Worm (Caenorhabditis elegans): Measurements from ENCODE around the gene fbxa-104.

Gene fbxa-104

ce11 chrV:15423601-15424000 lies at the start of gene fbxa-104:
fbxa-104 (minus strand) TSS chrV:15423683.
- TF ChIP-seq rcor-1 (GFP tag; IDR thresholded peaks at IDR 0.05) (no peak), K12H6.12 (tag; optimal IDR thresholded peaks at IDR 0.05) (no peak)

DNA sequence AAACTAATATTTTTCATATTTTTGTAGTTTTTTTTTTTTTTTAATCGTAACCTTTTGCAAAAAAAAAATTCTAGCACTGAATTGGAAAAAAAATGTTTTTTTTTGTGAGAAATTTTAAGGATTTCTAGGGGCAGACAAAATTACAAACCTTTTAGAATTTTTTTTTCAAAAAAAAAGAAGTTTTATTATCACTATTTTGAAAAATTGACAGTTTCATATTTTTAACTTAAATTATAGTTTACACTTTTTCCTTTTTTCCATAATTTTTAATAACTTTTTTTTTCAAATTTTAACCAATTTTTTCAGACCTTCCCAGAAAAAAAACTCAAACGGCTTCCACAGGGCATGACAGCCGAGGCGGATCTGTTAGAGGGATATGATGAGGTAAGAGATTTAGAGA lies 47.5 kb upstream of the fbxa-104 start, which contains the start of gene dpf-1:
Gene dpf-1 (plus strand): TSS at position 301 of the 400 bp plus-strand sequence.
- TF ChIP-seq athp-1 (tag; optimal IDR thresholded peaks at IDR 0.05), result no peak
- no peak for TF ChIP-seq ZK185.1 (tag; optimal IDR thresholded peaks at IDR 0.05; ENCODE audit: poor library complexity, severe bottlenecking)
- no peak for TF ChIP-seq akir-1 (GFP tag; optimal IDR thresholded peaks at IDR 0.05)
- no peak for TF ChIP-seq aptf-3 (GFP tag; IDR thresholded peaks at IDR 0.05)
- TF ChIP-seq egl-44 (GFP tag; IDR thresholded peaks at IDR 0.05), result no peak
- TF ChIP-seq hrde-1 (tag; optimal IDR thresholded peaks at IDR 0.05; ENCODE audit: borderline replicate concordance), result no peak
- TF ChIP-seq him-1 (tag; optimal IDR thresholded peaks at IDR 0.05), result no peak
- TF ChIP-seq egrh-3 (GFP tag; IDR thresholded peaks at IDR 0.05), result no peak

DNA sequence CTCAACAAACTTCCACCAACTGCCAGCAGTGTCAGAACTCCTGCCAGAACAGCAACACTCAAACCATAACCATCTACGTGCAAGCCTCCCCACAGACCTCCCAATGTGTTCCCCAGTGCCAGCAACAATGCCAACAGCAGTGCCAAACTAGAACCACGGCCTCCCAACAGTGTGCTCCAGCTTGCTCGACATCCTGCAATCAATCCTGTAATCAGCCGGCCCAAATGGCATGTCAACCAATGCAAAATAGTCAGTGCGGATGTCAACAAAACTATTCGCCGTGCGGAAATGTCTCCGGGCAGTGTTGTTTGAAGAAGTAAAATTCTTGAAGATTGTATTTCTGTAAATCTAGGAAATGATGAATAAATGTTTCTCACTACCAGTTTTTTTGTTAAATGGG lies 43.2 kb upstream of the fbxa-104 start:
- no peak for TF ChIP-seq dpl-1 (GFP tag; optimal IDR thresholded peaks at IDR 0.05)
- TF ChIP-seq let-526 (GFP tag; IDR thresholded peaks at IDR 0.05), result no peak
- TF ChIP-seq lin-26 (GFP tag; IDR thresholded peaks at IDR 0.05), result no peak
- no peak for TF ChIP-seq ceh-79 (tag; optimal IDR thresholded peaks at IDR 0.05)
- TF ChIP-seq gei-17 (GFP tag; optimal IDR thresholded peaks at IDR 0.05), result no peak
- TF ChIP-seq dox-1 (GFP tag; IDR thresholded peaks at IDR 0.05), result no peak
- TF ChIP-seq T26A5.8 (tag; optimal IDR thresholded peaks at IDR 0.05), result no peak

DNA sequence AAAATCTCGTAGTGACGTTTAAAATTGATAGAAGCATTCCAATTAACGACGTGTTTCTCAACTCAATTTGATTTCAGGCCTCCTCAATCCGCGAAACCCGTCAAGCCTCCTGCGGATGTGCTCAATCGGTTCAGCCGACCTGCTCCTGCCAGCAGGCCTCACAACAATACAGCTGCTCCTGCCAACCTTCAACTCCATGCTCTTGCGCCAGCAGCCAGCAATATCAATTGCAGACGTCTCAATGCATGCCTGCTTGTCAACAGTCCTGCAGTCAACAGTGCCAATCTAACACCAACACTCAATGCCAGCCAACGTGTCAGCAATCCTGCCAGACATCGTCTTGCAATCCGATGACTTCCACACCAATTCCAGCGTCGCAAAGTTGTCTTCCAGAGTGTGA lies 42.5 kb upstream of the fbxa-104 start:
- TF ChIP-seq zfh-2 (GFP tag; conservative IDR thresholded peaks at IDR 0.05) (peak; percentile 62), rcor-1 (GFP tag; IDR thresholded peaks at IDR 0.05) (no peak), F39B2.1 (GFP tag; IDR thresholded peaks at IDR 0.05) (no peak), F57C9.4 (tag; optimal IDR thresholded peaks at IDR 0.05) (no peak), F57A8.1 (GFP tag; optimal IDR thresholded peaks at IDR 0.05) (no peak), ama-1 (optimal IDR thresholded peaks at IDR 0.05) (no peak), ama-1 (GFP tag; optimal IDR thresholded peaks at IDR 0.05) (no peak)

DNA sequence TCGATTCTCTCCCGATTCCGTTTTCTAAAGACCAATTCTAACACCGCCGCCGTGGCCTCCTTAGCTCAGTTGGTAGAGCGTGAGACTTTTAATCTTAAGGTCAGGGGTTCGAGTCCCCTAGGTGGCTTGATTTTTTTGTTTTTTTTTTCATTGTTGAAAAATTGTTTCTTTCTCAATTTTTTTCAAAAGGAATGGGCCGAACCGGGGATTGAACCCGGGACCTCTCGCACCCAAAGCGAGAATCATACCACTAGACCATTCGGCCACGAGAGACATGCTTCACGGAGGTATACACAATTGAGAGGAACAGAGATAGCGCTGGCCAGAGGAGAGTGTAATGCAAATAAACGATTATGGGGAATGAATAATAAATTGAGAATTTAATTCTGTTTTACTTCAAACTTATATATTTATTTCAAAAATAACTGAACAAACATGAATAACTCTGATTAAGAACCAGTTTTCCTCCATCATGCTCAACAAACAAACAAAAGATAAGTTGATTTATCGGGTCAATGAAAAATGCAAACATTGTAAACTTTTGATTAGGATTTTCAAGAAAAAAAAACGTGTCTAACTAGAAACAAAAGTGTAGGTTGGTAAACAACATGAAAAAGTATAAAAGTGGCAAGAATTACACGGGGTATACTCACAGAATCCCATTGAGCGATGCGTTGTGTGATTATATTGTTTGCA lies 41.7 kb upstream of the fbxa-104 start, which contains the start of gene pqn-71:
Gene pqn-71 (plus strand): TSS at position 646 of the 696 bp plus-strand sequence.
- TF ChIP-seq K11D2.4 (GFP tag; IDR thresholded peaks at IDR 0.05) (peak; percentile 93), B0019.2 (GFP tag; conservative IDR thresholded peaks at IDR 0.05) (peak; percentile 41; the same call in 1 of the 2 replicates), lag-1 (GFP tag; IDR thresholded peaks at IDR 0.05) (no peak), egrh-3 (GFP tag; IDR thresholded peaks at IDR 0.05) (no peak), nfya-2 (GFP tag; IDR thresholded peaks at IDR 0.05) (no peak), ama-1 (optimal IDR thresholded peaks at IDR 0.05) (no peak), ama-1 (GFP tag; optimal IDR thresholded peaks at IDR 0.05) (peak; percentile 89 to 90), F49E8.2 (tag; optimal IDR thresholded peaks at IDR 0.05; ENCODE audit: insufficient read depth) (peak; percentile 56), K12H6.12 (tag; optimal IDR thresholded peaks at IDR 0.05) (peak; percentile 81), mel-28 (tag; optimal IDR thresholded peaks at IDR 0.05; ENCODE audit: borderline replicate concordance) (peak; percentile 38), C06A6.2 (GFP tag; conservative IDR thresholded peaks at IDR 0.05) (peak; percentile 82), Y79H2A.3 (GFP tag; conservative IDR thresholded peaks at IDR 0.05) (0 out of 2 replicates have a peak, but pooled peaks have one; percentile 52), nfyb-1 (GFP tag; IDR thresholded peaks at IDR 0.05) (peak; percentile 96), Y53F4B.3 (GFP tag; IDR thresholded peaks at IDR 0.05) (peak; percentile 80; the same call in 1 of the 2 replicates), zfh-2 (GFP tag; conservative IDR thresholded peaks at IDR 0.05) (peak; percentile 80; the same call in 1 of the 2 replicates), F22D6.2 (tag; optimal IDR thresholded peaks at IDR 0.05) (peak; percentile 85), mcd-1 (GFP tag; IDR thresholded peaks at IDR 0.05) (peak; percentile 86), ceh-79 (tag; optimal IDR thresholded peaks at IDR 0.05) (peak; percentile 88), ceh-58 (GFP tag; IDR thresholded peaks at IDR 0.05) (peak; percentile 89; the same call in 1 of the 2 replicates), lir-1 (GFP tag; conservative IDR thresholded peaks at IDR 0.05) (0 out of 2 replicates have a peak, but pooled peaks have one; percentile 22), nhr-120 (GFP tag; IDR thresholded peaks at IDR 0.05) (peak; percentile 88; the same call in 1 of the 2 replicates), ZK185.1 (tag; optimal IDR thresholded peaks at IDR 0.05; ENCODE audit: poor library complexity, severe bottlenecking) (peak; percentile 94), B0035.1 (tag; optimal IDR thresholded peaks at IDR 0.05) (peak; percentile 92), ceh-40 (GFP tag; IDR thresholded peaks at IDR 0.05) (peak; percentile 88; the same call in 1 of the 2 replicates)

Measured in whole organism, young adult.